Fruit fly (Drosophila melanogaster): ENCODE data around the gene CG7059.

CG7059 gene

dm6 chr3R:22400246-22400645 lies 10.7 kb downstream of the CG7059 start (continued):
- TF ChIP-seq prd (optimal IDR thresholded peaks at IDR 0.05) (no peak), prd (GFP tag; IDR thresholded peaks at IDR 0.05) (peak; percentile 68), twi (tag; optimal IDR thresholded peaks at IDR 0.05) (no peak), CG34422 (GFP tag; IDR thresholded peaks at IDR 0.05) (peak; percentile 63; the same call in 1 of the 3 replicates), CG31224 (GFP tag; IDR thresholded peaks at IDR 0.05) (peak; percentile 42; the same call in 1 of the 2 replicates), Drgx (GFP tag; IDR thresholded peaks at IDR 0.05) (peak; percentile 68), CG18764 (GFP tag; optimal IDR thresholded peaks at IDR 0.05) (no peak), Aef1 (GFP tag; IDR thresholded peaks at IDR 0.05) (peak; percentile 35; the same call in 1 of the 3 replicates), bsh (GFP tag; optimal IDR thresholded peaks at IDR 0.05) (peak; percentile 14 to 58), CG11695 (GFP tag; IDR thresholded peaks at IDR 0.05) (peak; percentile 51; the same call in 1 of the 3 replicates), CG30403 (GFP tag; optimal IDR thresholded peaks at IDR 0.05) (peak; percentile 3), ab (GFP tag; optimal IDR thresholded peaks at IDR 0.05) (no peak), CG10979 (tag; optimal IDR thresholded peaks at IDR 0.05) (peak; percentile 42), CG15514 (GFP tag; optimal IDR thresholded peaks at IDR 0.05) (peak; percentile 18), Ets65A (GFP tag) (peak; percentile 16), CG14860 (GFP tag; IDR thresholded peaks at IDR 0.05; ENCODE audit: partially characterized antibody) (no peak), CG32532 (GFP tag; IDR thresholded peaks at IDR 0.05) (peak; percentile 75), vvl (GFP tag; IDR thresholded peaks at IDR 0.05) (peak; percentile 67; the same call in 1 of the 2 replicates), CG18262 (tag; optimal IDR thresholded peaks at IDR 0.05) (no peak), gce (GFP tag; IDR thresholded peaks at IDR 0.05) (0 out of 3 replicates have a peak, but pooled peaks have one; percentile 29), cwo (GFP tag; optimal IDR thresholded peaks at IDR 0.05) (peak; percentile 25), ranshi (GFP tag; IDR thresholded peaks at IDR 0.05) (peak; percentile 54; the same call in 1 of the 2 replicates), slbo (GFP tag; IDR thresholded peaks at IDR 0.05) (peak; percentile 73), nmo (GFP tag; optimal IDR thresholded peaks at IDR 0.05) (peak; percentile 34), slou (GFP tag; optimal IDR thresholded peaks at IDR 0.05) (no peak), CG1602 (GFP tag; optimal IDR thresholded peaks at IDR 0.05) (peak; percentile 8), CG18476 (GFP tag; optimal IDR thresholded peaks at IDR 0.05) (peak; percentile 14), grn (GFP tag; optimal IDR thresholded peaks at IDR 0.05) (peak; percentile 12), E2f1 (GFP tag; IDR thresholded peaks at IDR 0.05) (peak; percentile 41; the same call in 1 of the 2 replicates), bcd (GFP tag; optimal IDR thresholded peaks at IDR 0.05) (peak; percentile 27), B-H1 (GFP tag; IDR thresholded peaks at IDR 0.05) (no peak), CG15073 (GFP tag; optimal IDR thresholded peaks at IDR 0.05) (no peak), Dbx (GFP tag; IDR thresholded peaks at IDR 0.05) (peak; percentile 51; the same call in 2 of the 3 replicates), fd96Cb (tag; optimal IDR thresholded peaks at IDR 0.05) (peak; percentile 18), Taf1 (GFP tag; IDR thresholded peaks at IDR 0.05) (peak; percentile 55), Xbp1 (GFP tag; optimal IDR thresholded peaks at IDR 0.05) (peak; percentile 11), CG2889 (GFP tag; IDR thresholded peaks at IDR 0.05) (0 out of 3 replicates have a peak, but pooled peaks have one; percentile 8), CG13775 (GFP tag; optimal IDR thresholded peaks at IDR 0.05) (peak; percentile 14), CG10267 (tag; optimal IDR thresholded peaks at IDR 0.05) (peak; percentile 29), Abd-B (GFP tag; optimal IDR thresholded peaks at IDR 0.05) (peak; percentile 30), Gug (GFP tag; IDR thresholded peaks at IDR 0.05) (peak; percentile 16; the same call in 1 of the 4 replicates), Hsf (GFP tag; optimal IDR thresholded peaks at IDR 0.05) (peak; percentile 34), Ada2b (GFP tag; IDR thresholded peaks at IDR 0.05) (peak; percentile 40; the same call in 1 of the 2 replicates), fd3F (GFP tag; optimal IDR thresholded peaks at IDR 0.05) (peak; percentile 28), sd (tag; optimal IDR thresholded peaks at IDR 0.05) (no peak), CG1233 (GFP tag; optimal IDR thresholded peaks at IDR 0.05) (no peak), sens (GFP tag) (peak; percentile 65), kah (GFP tag; optimal IDR thresholded peaks at IDR 0.05) (no peak), chif (GFP tag; optimal IDR thresholded peaks at IDR 0.05) (peak in 1 of 2 experiments; percentile 7), CoRest (tag; optimal IDR thresholded peaks at IDR 0.05) (peak; percentile 18), NFAT (GFP tag; IDR thresholded peaks at IDR 0.05) (peak; percentile 60)
